Worm (Caenorhabditis elegans) whole organism, L4 larva: Measurements from ENCODE around the gene B0547.2.

ENCODE experiments used
- F26F4.8 ChIP-seq: fragments of 200-800 bp; sonication (Bioruptor generic); conservative IDR thresholded peaks from 2 replicates; pipeline ENCODE4 v1.3.6; 2022; ENCODE audit warnings: missing genetic modification characterization, missing compliant biosample characterization
- F37D6.2 ChIP-seq: sonication (generic microtip); optimal IDR thresholded peaks from 2 replicates; lab custom pipeline; 2016; ENCODE audit warnings: mild to moderate bottlenecking, missing genetic modification characterization, missing compliant biosample characterization
- T20F7.1 ChIP-seq: fragments of 200-800 bp; sonication (Bioruptor generic); optimal IDR thresholded peaks from 2 replicates; lab custom pipeline; 2018; ENCODE audit warnings: mild to moderate bottlenecking, missing genetic modification characterization, missing compliant biosample characterization
- T26A8.4 ChIP-seq: fragments of 200-800 bp; sonication (Bioruptor generic); IDR thresholded peaks from 2 replicates; pipeline ENCODE4 v1.3.6; 2022; ENCODE audit warnings: missing genetic modification characterization, missing compliant biosample characterization
- Y105C5A.15 ChIP-seq: fragments of 200-800 bp; sonication (Bioruptor generic); IDR thresholded peaks from 2 replicates; pipeline ENCODE4 v1.3.6; 2022; ENCODE audit warnings: missing genetic modification characterization, missing compliant biosample characterization
- Y48G9A.11 ChIP-seq: fragments of 200-800 bp; sonication (Bioruptor generic); IDR thresholded peaks from 2 replicates; pipeline ENCODE4 v1.3.6; 2022; ENCODE audit warnings: missing genetic modification reagents, missing genetic modification characterization, missing compliant biosample characterization
- Y75B8A.6 ChIP-seq: fragments of 200-800 bp; sonication (Bioruptor generic); IDR thresholded peaks from 2 replicates; pipeline ENCODE4 v1.3.6; 2022; ENCODE audit warnings: missing genetic modification reagents, missing genetic modification characterization, missing compliant biosample characterization
- aha-1 ChIP-seq: fragments of 150-350 bp; peaks from one replicate; lab custom pipeline; 2014; ENCODE audit warnings: missing biosample characterization, missing genetic modification characterization
- aly-2 ChIP-seq: sonication (generic microtip); optimal IDR thresholded peaks from 2 replicates; lab custom pipeline; 2018; ENCODE audit warnings: missing biosample characterization, missing genetic modification characterization
- ceh-20 ChIP-seq: fragments of 200-800 bp; sonication (Bioruptor generic); IDR thresholded peaks from 2 replicates; pipeline ENCODE4 v1.3.6; 2022; ENCODE audit warnings: missing genetic modification reagents, missing genetic modification characterization, missing compliant biosample characterization
- ceh-82 ChIP-seq: sonication (generic microtip); optimal IDR thresholded peaks from 2 replicates; lab custom pipeline; 2017; ENCODE audit warnings: missing biosample characterization, missing genetic modification characterization
- daf-16 ChIP-seq, 3 experiments: sonication (generic microtip); optimal IDR thresholded peaks; 2 replicates each; lab custom pipeline; 2016 to 2017; ENCODE audit warnings: missing genetic modification characterization in 3 of 3, missing genetic modification reagents in 3 of 3, mild to moderate bottlenecking in 2 of 3, missing compliant biosample characterization in 2 of 3, missing biosample characterization in 1 of 3, moderate library complexity in 1 of 3
- daf-8 ChIP-seq: fragments of 200-800 bp; sonication (Bioruptor generic); IDR thresholded peaks from 2 replicates; pipeline ENCODE4 v1.3.6; 2022; ENCODE audit warnings: missing genetic modification characterization, missing compliant biosample characterization
- dmd-6 ChIP-seq: fragments of 200-800 bp; sonication (Bioruptor generic); IDR thresholded peaks from 2 replicates; pipeline ENCODE4 v1.3.6; 2022; ENCODE audit warnings: missing genetic modification reagents, missing genetic modification characterization, missing compliant biosample characterization
- duxl-1 ChIP-seq: sonication (generic microtip); optimal IDR thresholded peaks from 2 replicates; lab custom pipeline; 2016; ENCODE audit warnings: mild to moderate bottlenecking, missing genetic modification characterization, moderate library complexity, missing compliant biosample characterization; ENCODE audit not compliant: poor library complexity
- dve-1 ChIP-seq: sonication (generic microtip); optimal IDR thresholded peaks from 2 replicates; lab custom pipeline; 2017; ENCODE audit warnings: antibody characterized with exemption, mild to moderate bottlenecking, missing genetic modification characterization, missing compliant biosample characterization; ENCODE audit not compliant: insufficient read depth
- fos-1 ChIP-seq: fragments of 150-350 bp; optimal IDR thresholded peaks from 2 replicates; lab custom pipeline; 2014; ENCODE audit warnings: missing biosample characterization, missing genetic modification characterization
- hlh-30 ChIP-seq: sonication (generic microtip); optimal IDR thresholded peaks from 2 replicates; lab custom pipeline; 2017; ENCODE audit warnings: antibody characterized with exemption, mild to moderate bottlenecking, missing genetic modification characterization, missing compliant biosample characterization; ENCODE audit not compliant: insufficient read depth
- hmg-1.1 ChIP-seq: fragments of 200-800 bp; sonication (Bioruptor generic); IDR thresholded peaks from 2 replicates; pipeline ENCODE4 v1.3.6; 2022; ENCODE audit warnings: missing genetic modification reagents, missing genetic modification characterization, missing compliant biosample characterization
- lin-1 ChIP-seq: fragments of 200-800 bp; sonication (Bioruptor generic); IDR thresholded peaks from 2 replicates; pipeline ENCODE4 v1.3.6; 2022; ENCODE audit warnings: missing genetic modification reagents, missing genetic modification characterization, missing compliant biosample characterization
- lin-13 ChIP-seq: fragments of 150-350 bp; optimal IDR thresholded peaks from 2 replicates; lab custom pipeline; 2014; ENCODE audit warnings: missing biosample characterization, missing genetic modification reagents, missing genetic modification characterization
- lin-38 ChIP-seq: fragments of 200-800 bp; sonication (Bioruptor generic); IDR thresholded peaks from 2 replicates; pipeline ENCODE4 v1.3.6; 2022; ENCODE audit warnings: missing genetic modification reagents, missing genetic modification characterization, missing compliant biosample characterization
- lsy-2 ChIP-seq, 2 experiments: fragments of 150-350 bp in 1 of 2; sonication (generic microtip) in 1 of 2; optimal IDR thresholded peaks; 2 replicates each; lab custom pipeline; 2014 to 2017; ENCODE audit warnings: missing biosample characterization in 2 of 2, missing genetic modification characterization in 2 of 2
- mxl-2 ChIP-seq: fragments of 200-800 bp; sonication (Bioruptor generic); conservative IDR thresholded peaks from 2 replicates; pipeline ENCODE4 v1.3.6; 2022; ENCODE audit warnings: missing genetic modification reagents, missing genetic modification characterization, missing compliant biosample characterization
- mxl-3 ChIP-seq: fragments of 200-800 bp; sonication (Bioruptor generic); optimal IDR thresholded peaks from 2 replicates; lab custom pipeline; 2018; ENCODE audit warnings: mild to moderate bottlenecking, missing genetic modification characterization, missing compliant biosample characterization
- nhr-11 ChIP-seq: fragments of 150-350 bp; optimal IDR thresholded peaks from 2 replicates; lab custom pipeline; 2014; ENCODE audit warnings: missing biosample characterization, missing genetic modification characterization
- nhr-25 ChIP-seq: sonication (generic microtip); optimal IDR thresholded peaks from 2 replicates; lab custom pipeline; 2017; ENCODE audit warnings: missing genetic modification characterization, mild to moderate bottlenecking, missing compliant biosample characterization, antibody characterized with exemption, moderate library complexity, borderline replicate concordance; ENCODE audit not compliant: insufficient read depth
- nhr-28 ChIP-seq: fragments of 150-350 bp; optimal IDR thresholded peaks from 2 replicates; lab custom pipeline; 2014; ENCODE audit warnings: missing biosample characterization, missing genetic modification characterization
- nhr-41 ChIP-seq: fragments of 200-800 bp; sonication (Bioruptor generic); IDR thresholded peaks from 2 replicates; pipeline ENCODE4 v1.3.6; 2022; ENCODE audit warnings: missing genetic modification reagents, missing genetic modification characterization, missing compliant biosample characterization
- nhr-42 ChIP-seq: fragments of 200-800 bp; sonication (Bioruptor generic); IDR thresholded peaks from 2 replicates; pipeline ENCODE4 v1.3.6; 2022; ENCODE audit warnings: missing genetic modification characterization, missing compliant biosample characterization
- nhr-77 ChIP-seq: fragments of 150-350 bp; optimal IDR thresholded peaks from 2 replicates; lab custom pipeline; 2014; ENCODE audit warnings: missing biosample characterization, missing genetic modification characterization
- rbr-2 ChIP-seq: sonication (generic microtip); optimal IDR thresholded peaks from 2 replicates; lab custom pipeline; 2016; ENCODE audit warnings: missing genotype, missing genetic modification characterization, missing compliant biosample characterization
- saeg-2 ChIP-seq: fragments of 200-800 bp; sonication (Bioruptor generic); IDR thresholded peaks from 2 replicates; pipeline ENCODE4 v1.3.6; 2022; ENCODE audit warnings: missing genetic modification reagents, missing genetic modification characterization, missing compliant biosample characterization
- sdz-12 ChIP-seq: fragments of 200-800 bp; sonication (Bioruptor generic); optimal IDR thresholded peaks from 2 replicates; lab custom pipeline; 2018; ENCODE audit warnings: mild to moderate bottlenecking, missing genetic modification characterization, missing compliant biosample characterization
- snpc-1.2 ChIP-seq: fragments of 200-800 bp; sonication (Bioruptor generic); IDR thresholded peaks from 2 replicates; pipeline ENCODE4 v1.3.6; 2022; ENCODE audit warnings: missing genetic modification reagents, missing genetic modification characterization, missing compliant biosample characterization
- unc-62 ChIP-seq, 3 experiments: fragments of 150-350 bp in 1 of 3; sonication (generic microtip); optimal IDR thresholded peaks in 2 of 3; peaks in 1 of 3; 1 replicate in 1 of 3; 2 replicates in 2 of 3; lab custom pipeline; 2014 to 2017; ENCODE audit warnings: missing biosample characterization in 3 of 3, missing genetic modification characterization in 3 of 3, missing genetic modification reagents in 3 of 3, missing genotype in 1 of 3
- ztf-11 ChIP-seq: fragments of 150-350 bp; optimal IDR thresholded peaks from 2 replicates; lab custom pipeline; 2014; ENCODE audit warnings: missing biosample characterization, missing genetic modification characterization
- ztf-7 ChIP-seq: fragments of 150-350 bp; optimal IDR thresholded peaks from 2 replicates; lab custom pipeline; 2014; ENCODE audit warnings: missing biosample characterization, missing genetic modification characterization

B0547.2 gene

DNA sequence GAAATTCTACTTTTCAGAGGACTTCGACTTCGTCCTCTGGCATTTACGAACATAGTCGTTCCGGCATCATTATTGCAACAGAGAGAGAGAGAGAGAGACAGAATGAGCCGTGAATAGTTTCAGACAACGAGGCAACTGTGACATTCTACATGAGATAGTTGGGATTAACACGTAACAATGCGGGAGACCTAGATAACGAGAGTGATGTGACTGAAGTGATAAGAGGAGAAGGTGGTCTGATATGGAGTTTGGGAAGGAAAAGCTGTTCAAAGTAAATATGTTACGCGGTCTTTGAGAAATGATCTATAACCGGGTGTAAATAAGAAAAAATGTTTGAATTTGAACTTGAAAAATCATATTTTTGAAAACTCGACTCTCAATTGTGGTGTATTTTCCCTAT is 13.7 kb downstream of the B0547.2 start (continued):
- TF ChIP-seq daf-16 (GFP tag; optimal IDR thresholded peaks at IDR 0.05; lab: Kevin White, UChicago) = no peak
- TF ChIP-seq daf-16 (tag; optimal IDR thresholded peaks at IDR 0.05; lab: Kevin White, UChicago) = peak; percentile 93
- no peak for TF ChIP-seq mxl-2
- peak; percentile 31 for TF ChIP-seq mxl-3
- TF ChIP-seq nhr-77 (tag; lab: Kevin White, UChicago) = peak; percentile 26
- no peak for TF ChIP-seq snpc-1.2 (GFP tag; lab: Robert Waterston, UW)
- no peak for TF ChIP-seq lin-38
- TF ChIP-seq T20F7.1 (GFP tag; lab: Kevin White, UChicago) = no peak
- no peak for TF ChIP-seq aly-2 (tag; lab: Kevin White, UChicago)
- TF ChIP-seq ceh-82 (tag; lab: Kevin White, UChicago) = no peak
- TF ChIP-seq nhr-11 (tag; lab: Kevin White, UChicago) = no peak
- no peak for TF ChIP-seq Y105C5A.15 (GFP tag; lab: Robert Waterston, UW)
- no peak for TF ChIP-seq ztf-7 (tag; lab: Kevin White, UChicago)
- no peak for TF ChIP-seq saeg-2 (GFP tag; lab: Robert Waterston, UW)
- no peak for TF ChIP-seq Y75B8A.6 (GFP tag; lab: Robert Waterston, UW)
- peak; percentile 32 for TF ChIP-seq aha-1
- no peak for TF ChIP-seq sdz-12 (GFP tag; lab: Kevin White, UChicago)
- TF ChIP-seq lin-1 (GFP tag; lab: Robert Waterston, UW) = peak; percentile 82
- no peak for TF ChIP-seq fos-1 (tag; lab: Kevin White, UChicago)
- TF ChIP-seq, all 104 proteins: peak for 15

DNA sequence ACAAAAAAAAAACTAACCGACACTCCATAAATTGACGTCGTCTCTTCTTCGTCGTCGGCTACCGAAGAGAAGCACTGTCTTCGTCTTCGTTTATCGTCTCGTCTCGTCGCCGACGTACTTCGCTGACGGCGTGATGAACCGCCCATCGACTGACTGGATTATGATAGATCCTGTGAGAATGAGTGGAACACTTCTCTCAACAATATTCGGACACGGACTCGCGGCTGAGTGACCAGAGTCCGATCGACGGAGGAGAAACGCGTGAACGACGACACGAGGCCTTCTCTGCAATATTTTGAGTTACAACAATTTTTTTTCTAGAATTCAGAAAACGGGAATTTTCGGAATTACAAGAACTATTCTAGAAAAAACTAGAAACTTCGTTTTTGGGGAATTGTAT is 14.4 kb downstream of the B0547.2 start, which contains the start of gene skn-1:
TSS of gene skn-1 (minus strand) at position 146 of the 400 bp plus-strand sequence.
- no peak for TF ChIP-seq nhr-28 (tag; lab: Kevin White, UChicago)
- TF ChIP-seq nhr-25 = no peak
- peak; percentile 9 for TF ChIP-seq hlh-30 (tag; lab: Kevin White, UChicago)
- 0 out of 2 replicates have a peak, but pooled peaks have one; percentile 12 for TF ChIP-seq T26A8.4
- 0 out of 2 replicates have a peak, but pooled peaks have one; percentile 14 for TF ChIP-seq nhr-42
- TF ChIP-seq duxl-1 (tag; lab: Kevin White, UChicago) = peak; percentile 27

DNA sequence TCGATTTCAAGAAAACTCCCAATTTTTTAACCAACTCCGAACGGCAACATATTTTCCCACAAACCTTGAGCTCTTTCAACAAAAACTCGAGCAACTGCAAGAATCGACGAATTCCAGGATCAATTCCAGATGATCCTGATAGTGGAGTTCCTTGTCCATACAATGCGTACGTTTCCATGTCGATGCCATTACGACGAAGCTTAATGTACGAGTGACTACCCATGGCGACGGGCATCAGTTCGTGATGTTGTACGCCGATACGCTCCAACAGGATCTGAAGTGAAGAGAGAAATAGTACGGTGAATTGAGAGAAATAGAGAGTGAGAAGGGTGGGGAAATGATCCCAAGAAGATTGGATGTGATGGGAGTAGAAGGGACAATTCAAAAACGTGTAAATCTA is 16.3 kb downstream of the B0547.2 start:
- TF ChIP-seq nhr-41 (no peak), fos-1 (tag; lab: Kevin White, UChicago) (no peak), ceh-20 (no peak), dmd-6 (GFP tag; lab: Robert Waterston, UW) (no peak), ztf-11 (tag; lab: Kevin White, UChicago) (no peak), nhr-11 (tag; lab: Kevin White, UChicago) (no peak), daf-8 (GFP tag; lab: Robert Waterston, UW) (no peak), unc-62 (GFP tag; optimal IDR thresholded peaks at IDR 0.05 in 1 of 2; lab: Kevin White, UChicago) (peak in 1 of 2 experiments; percentile 72), unc-62 (tag; optimal IDR thresholded peaks at IDR 0.05; lab: Kevin White, UChicago) (no peak), duxl-1 (tag; lab: Kevin White, UChicago) (no peak), lsy-2 (tag; optimal IDR thresholded peaks at IDR 0.05; lab: Kevin White, UChicago) (no peak), rbr-2 (tag; lab: Kevin White, UChicago) (no peak), aha-1 (peak; percentile 85)

DNA sequence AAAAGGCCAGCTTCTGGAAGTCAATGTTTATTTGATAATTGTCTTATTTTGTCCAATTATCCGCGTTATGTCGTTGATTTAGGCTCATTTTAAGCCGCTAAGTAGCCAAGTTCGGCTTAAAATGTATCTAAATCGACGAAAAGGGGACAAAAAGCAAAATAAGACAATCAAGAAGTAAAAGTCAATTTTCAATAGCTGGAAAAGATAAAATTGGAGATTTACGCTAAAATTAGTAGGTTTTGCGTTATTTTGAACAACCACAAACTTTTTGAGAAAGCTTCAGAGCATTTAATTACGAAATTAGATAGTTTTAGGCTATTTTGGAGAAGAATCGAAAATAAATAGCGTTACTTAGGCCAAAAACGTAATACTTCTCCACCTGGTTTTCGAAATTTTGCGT is 17.1 kb downstream of the B0547.2 start:
- TF ChIP-seq lin-1 (GFP tag; lab: Robert Waterston, UW) (no peak), T20F7.1 (GFP tag; lab: Kevin White, UChicago) (no peak), daf-16 (GFP tag; optimal IDR thresholded peaks at IDR 0.05; lab: Kevin White, UChicago) (no peak), daf-16 (tag; optimal IDR thresholded peaks at IDR 0.05; lab: Kevin White, UChicago) (peak; percentile 1), dve-1 (no peak), aha-1 (peak; percentile 94), daf-8 (GFP tag; lab: Robert Waterston, UW) (no peak), F37D6.2 (tag; lab: Kevin White, UChicago) (no peak), nhr-28 (tag; lab: Kevin White, UChicago) (no peak), lin-13 (no peak), hmg-1.1 (GFP tag; lab: Robert Waterston, UW) (no peak), lsy-2 (tag; optimal IDR thresholded peaks at IDR 0.05; lab: Kevin White, UChicago) (no peak), F26F4.8 (GFP tag; lab: Robert Waterston, UW) (no peak), Y48G9A.11 (GFP tag; lab: Robert Waterston, UW) (no peak)
